Fruit fly (Drosophila melanogaster): Measurements from ENCODE around the gene Or10a.

Or10a gene

dm6 chrX:11452846-11453391, 35.7 kb upstream of the Or10a start:
- TF ChIP-seq CG4318 (GFP tag; optimal IDR thresholded peaks at IDR 0.05) (peak; percentile 89), CG32006 (GFP tag; optimal IDR thresholded peaks at IDR 0.05) (peak; percentile 91), topi (GFP tag; optimal IDR thresholded peaks at IDR 0.05) (peak; percentile 80), Eip75B (GFP tag; optimal IDR thresholded peaks at IDR 0.05) (peak; percentile 88), CG8119 (GFP tag; IDR thresholded peaks at IDR 0.05) (peak; percentile 92), salr (GFP tag; optimal IDR thresholded peaks at IDR 0.05) (peak; percentile 58 to 66), achi (GFP tag; optimal IDR thresholded peaks at IDR 0.05) (peak; percentile 86), CG31627 (GFP tag; optimal IDR thresholded peaks at IDR 0.05) (peak; percentile 62), CG10631 (GFP tag; optimal IDR thresholded peaks at IDR 0.05) (peak; percentile 84), fd59A (GFP tag; optimal IDR thresholded peaks at IDR 0.05) (peak; percentile 63), CG6163 (GFP tag; IDR thresholded peaks at IDR 0.05) (peak; percentile 96), CG9139 (GFP tag; optimal IDR thresholded peaks at IDR 0.05) (peak; percentile 73), CG7368 (GFP tag; optimal IDR thresholded peaks at IDR 0.05) (peak; percentile 83), fkh (GFP tag; optimal IDR thresholded peaks at IDR 0.05) (no peak), Sox14 (GFP tag; optimal IDR thresholded peaks at IDR 0.05) (peak; percentile 83), Gug (GFP tag; IDR thresholded peaks at IDR 0.05) (peak; percentile 90), Blimp-1 (GFP tag; optimal IDR thresholded peaks at IDR 0.05) (no peak), CG11294 (GFP tag; IDR thresholded peaks at IDR 0.05) (peak; percentile 80), CG8319 (GFP tag; optimal IDR thresholded peaks at IDR 0.05) (peak; percentile 62), Hr39 (GFP tag; optimal IDR thresholded peaks at IDR 0.05) (peak; percentile 68), pdm3 (GFP tag; optimal IDR thresholded peaks at IDR 0.05) (peak; percentile 88), Eip78C (GFP tag) (peak; percentile 94), ss (GFP tag; optimal IDR thresholded peaks at IDR 0.05) (peak; percentile 68 to 77), CG15336 (GFP tag; IDR thresholded peaks at IDR 0.05) (peak; percentile 93), cyc (GFP tag; optimal IDR thresholded peaks at IDR 0.05) (peak; percentile 70), CG3032 (tag; optimal IDR thresholded peaks at IDR 0.05) (peak; percentile 78), dac (GFP tag; optimal IDR thresholded peaks at IDR 0.05) (peak; percentile 88), Ets21C (GFP tag; optimal IDR thresholded peaks at IDR 0.05) (peak; percentile 56), CG10669 (GFP tag; optimal IDR thresholded peaks at IDR 0.05) (peak; percentile 82), CG6808 (GFP tag; optimal IDR thresholded peaks at IDR 0.05) (peak; percentile 68), CG16779 (tag; optimal IDR thresholded peaks at IDR 0.05) (peak; percentile 82), Sox15 (GFP tag; optimal IDR thresholded peaks at IDR 0.05) (peak; percentile 41), acj6 (GFP tag; optimal IDR thresholded peaks at IDR 0.05) (peak; percentile 87), Smox (GFP tag; optimal IDR thresholded peaks at IDR 0.05) (peak; percentile 69), CG6854 (GFP tag; optimal IDR thresholded peaks at IDR 0.05) (no peak), esn (GFP tag; optimal IDR thresholded peaks at IDR 0.05) (peak; percentile 77), vri (GFP tag; optimal IDR thresholded peaks at IDR 0.05) (peak; percentile 57), net (GFP tag; optimal IDR thresholded peaks at IDR 0.05) (peak; percentile 88), CG34406 (GFP tag; optimal IDR thresholded peaks at IDR 0.05) (peak; percentile 71), fd85E (GFP tag; optimal IDR thresholded peaks at IDR 0.05) (peak; percentile 56), Met (GFP tag; optimal IDR thresholded peaks at IDR 0.05) (peak; percentile 82), CG3919 (GFP tag; optimal IDR thresholded peaks at IDR 0.05) (peak; percentile 87), Eip93F (GFP tag; optimal IDR thresholded peaks at IDR 0.05) (no peak), CG6276 (GFP tag; optimal IDR thresholded peaks at IDR 0.05) (peak; percentile 84), spab (GFP tag; optimal IDR thresholded peaks at IDR 0.05) (peak; percentile 74), Ets96B (tag; optimal IDR thresholded peaks at IDR 0.05) (peak; percentile 81), CG1621 (tag; optimal IDR thresholded peaks at IDR 0.05) (peak; percentile 80), Hr4 (GFP tag; optimal IDR thresholded peaks at IDR 0.05) (peak; percentile 94), Sox102F (GFP tag; optimal IDR thresholded peaks at IDR 0.05) (peak; percentile 66), lz (GFP tag; optimal IDR thresholded peaks at IDR 0.05) (peak; percentile 75), Lpt (GFP tag; optimal IDR thresholded peaks at IDR 0.05) (peak; percentile 82), CG6792 (GFP tag; optimal IDR thresholded peaks at IDR 0.05) (peak; percentile 74)

Data from whole organism, prepupa.